Worm (Caenorhabditis elegans) whole organism, L4/young adult: Measurements from ENCODE around the gene Y55D9A.2.

Experiments
- W03F9.2 ChIP-seq: fragments of 150-350 bp; optimal IDR thresholded peaks from 2 replicates; lab custom pipeline; 2014; ENCODE audit warnings: missing biosample characterization, missing genetic modification characterization
- him-1 ChIP-seq: sonication (generic microtip); optimal IDR thresholded peaks from 2 replicates; lab custom pipeline; 2016; ENCODE audit warnings: missing genotype, missing genetic modification reagents, missing genetic modification characterization, missing compliant biosample characterization

DNA sequence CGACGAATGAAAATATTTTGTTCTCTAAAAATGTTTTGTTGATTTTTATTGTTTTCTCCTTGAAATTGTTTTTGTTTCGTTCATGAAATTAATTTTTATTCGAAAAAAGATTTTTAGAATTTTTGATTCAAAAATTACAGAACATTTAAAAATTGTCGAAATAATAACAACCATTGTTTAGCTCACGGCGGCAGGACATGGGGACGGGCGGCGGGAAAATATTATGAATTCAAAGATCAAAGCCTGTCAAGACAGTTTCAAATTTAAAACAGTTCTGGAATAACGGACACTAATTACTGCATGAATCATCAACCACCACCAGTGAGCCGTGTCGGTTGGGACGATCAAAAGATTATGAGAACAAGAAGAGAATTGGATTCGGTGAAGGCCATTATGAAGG is 44.7 kb downstream of the Y55D9A.2 start, which contains the start of gene snb-7:
- TF ChIP-seq W03F9.2, result no peak
- TF ChIP-seq him-1, result no peak
